Fruit fly (Drosophila melanogaster) whole organism, adult: ENCODE results near the gene CG5910.

ENCODE experiments used
- CG11617 ChIP-seq: fragments of 200-800 bp; sonication (Bioruptor generic); optimal IDR thresholded peaks from 2 replicates; lab custom pipeline; 2017; ENCODE audit warnings: mild to moderate bottlenecking, missing biosample characterization, missing genetic modification reagents, missing genetic modification characterization
- CG12768 ChIP-seq: fragments of 200-800 bp; sonication (Bioruptor generic); optimal IDR thresholded peaks from 2 replicates; lab custom pipeline; 2017; ENCODE audit warnings: missing biosample characterization, missing genetic modification characterization, mild to moderate bottlenecking, moderate library complexity, missing genetic modification reagents
- CG14711 ChIP-seq: fragments of 200-800 bp; sonication (Bioruptor generic); optimal IDR thresholded peaks from 2 replicates; lab custom pipeline; 2018; ENCODE audit warnings: missing biosample characterization, mild to moderate bottlenecking, missing genetic modification characterization, moderate library complexity
- CG1620 ChIP-seq: fragments of 200-800 bp; sonication (Bioruptor generic); optimal IDR thresholded peaks from 2 replicates; lab custom pipeline; 2016; ENCODE audit warnings: missing biosample characterization, missing genetic modification characterization
- CG33017 ChIP-seq: fragments of 200-800 bp; sonication (Bioruptor generic); optimal IDR thresholded peaks from 2 replicates; lab custom pipeline; 2018; ENCODE audit warnings: missing biosample characterization, mild to moderate bottlenecking, missing genetic modification characterization, moderate library complexity
- CG5204 ChIP-seq: fragments of 200-800 bp; sonication (Bioruptor generic); optimal IDR thresholded peaks from 2 replicates; lab custom pipeline; 2016; ENCODE audit warnings: missing biosample characterization, missing genetic modification characterization
- CG7045 ChIP-seq: fragments of 200-800 bp; sonication (Bioruptor generic); optimal IDR thresholded peaks from 2 replicates; lab custom pipeline; 2017; ENCODE audit warnings: missing biosample characterization, mild to moderate bottlenecking, missing genetic modification characterization
- CG7101 ChIP-seq: fragments of 200-800 bp; sonication (Bioruptor generic); optimal IDR thresholded peaks from 2 replicates; lab custom pipeline; 2018; ENCODE audit warnings: missing biosample characterization, mild to moderate bottlenecking, missing genetic modification characterization, moderate library complexity
- Clk ChIP-seq: fragments of 200-800 bp; sonication (Bioruptor generic); optimal IDR thresholded peaks from 2 replicates; lab custom pipeline; 2017; ENCODE audit warnings: missing biosample characterization, missing genetic modification characterization
- Crg-1 ChIP-seq: fragments of 200-800 bp; sonication (Bioruptor generic); optimal IDR thresholded peaks from 2 replicates; lab custom pipeline; 2016; ENCODE audit warnings: missing biosample characterization, missing genetic modification characterization
- Hr96 ChIP-seq: fragments of 200-800 bp; sonication (Bioruptor generic); optimal IDR thresholded peaks from 2 replicates; lab custom pipeline; 2016; ENCODE audit warnings: missing biosample characterization, missing genetic modification characterization
- Mnt ChIP-seq: fragments of 200-800 bp; sonication (Bioruptor generic); optimal IDR thresholded peaks from 2 replicates; lab custom pipeline; 2016; ENCODE audit warnings: missing biosample characterization, mild to moderate bottlenecking, missing genetic modification characterization
- bab1 ChIP-seq: fragments of 200-800 bp; sonication (Bioruptor generic); optimal IDR thresholded peaks from 3 replicates; lab custom pipeline; 2019; ENCODE audit warnings: missing biosample characterization, mild to moderate bottlenecking, missing genetic modification characterization, moderate library complexity
- cic ChIP-seq: fragments of 200-800 bp; sonication (Bioruptor generic); optimal IDR thresholded peaks from 2 replicates; lab custom pipeline; 2017; ENCODE audit warnings: missing biosample characterization, mild to moderate bottlenecking, missing genetic modification characterization, moderate library complexity
- cnc ChIP-seq, 2 experiments: fragments of >200 bp; optimal IDR thresholded peaks; 2 replicates each; lab custom pipeline; 2017
- kay ChIP-seq: fragments of 200-800 bp; sonication (Bioruptor generic); peaks from one replicate; lab custom pipeline; 2016; ENCODE audit warnings: missing biosample characterization, missing genetic modification characterization, borderline replicate concordance
- ovo ChIP-seq: fragments of 200-800 bp; sonication (Bioruptor generic); optimal IDR thresholded peaks from 2 replicates; lab custom pipeline; 2016; ENCODE audit warnings: missing biosample characterization, missing genetic modification characterization
- pad ChIP-seq: fragments of 200-800 bp; sonication (Bioruptor generic); optimal IDR thresholded peaks from 3 replicates; lab custom pipeline; 2017; ENCODE audit warnings: missing biosample characterization, missing genetic modification characterization, mild to moderate bottlenecking, moderate library complexity, missing genetic modification reagents
- tj ChIP-seq: fragments of 200-800 bp; sonication (Bioruptor generic); optimal IDR thresholded peaks from 3 replicates; lab custom pipeline; 2017; ENCODE audit warnings: missing biosample characterization, mild to moderate bottlenecking, missing genetic modification characterization, moderate library complexity
- toe ChIP-seq: fragments of 200-800 bp; sonication (Bioruptor generic); optimal IDR thresholded peaks from 2 replicates; lab custom pipeline; 2016; ENCODE audit warnings: missing biosample characterization, missing genetic modification characterization

Gene CG5910

DNA sequence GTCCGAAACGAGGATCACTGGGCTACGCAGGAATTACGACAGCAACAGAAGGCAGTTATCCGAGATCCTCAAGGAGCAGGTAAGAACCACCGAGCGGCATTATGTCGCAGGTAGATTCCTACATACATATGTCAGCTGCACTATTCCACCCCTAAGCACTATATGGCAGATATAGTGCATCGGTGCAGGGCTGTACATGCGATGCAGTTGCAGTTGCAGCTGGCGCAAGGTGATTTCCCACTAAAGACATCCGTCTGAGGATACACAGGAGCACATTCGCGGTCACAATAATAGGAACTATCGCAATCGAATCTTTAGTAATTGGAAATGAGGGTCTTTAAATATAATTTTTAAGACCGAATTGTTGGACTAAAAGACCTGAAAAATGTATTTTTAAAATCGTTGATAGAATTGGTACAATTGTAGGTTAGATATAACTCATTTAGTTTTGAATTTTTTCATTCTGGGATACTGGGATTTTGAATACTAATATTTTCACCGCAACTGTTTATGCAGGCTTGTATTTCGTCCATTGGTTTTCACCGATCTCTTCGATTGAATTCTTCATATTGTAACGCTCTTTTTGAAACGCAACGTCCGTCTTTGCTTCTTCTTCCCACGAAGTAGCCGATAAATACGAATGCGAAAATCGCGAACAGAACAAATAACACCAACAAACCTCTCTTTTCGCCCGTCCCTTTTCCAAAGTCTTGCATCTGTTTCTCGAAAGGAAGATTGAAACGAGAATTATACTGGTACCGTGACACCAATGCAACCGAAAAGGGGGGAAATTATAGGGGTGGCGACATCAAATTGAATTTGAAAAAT lies 39.3 kb upstream of the CG5910 start:
- TF ChIP-seq Mnt (GFP tag; lab: Kevin White, UChicago) (no peak), toe (GFP tag; lab: Kevin White, UChicago) (no peak), kay (GFP tag; lab: Kevin White, UChicago) (no peak), CG7101 (no peak), CG12768 (no peak)

DNA sequence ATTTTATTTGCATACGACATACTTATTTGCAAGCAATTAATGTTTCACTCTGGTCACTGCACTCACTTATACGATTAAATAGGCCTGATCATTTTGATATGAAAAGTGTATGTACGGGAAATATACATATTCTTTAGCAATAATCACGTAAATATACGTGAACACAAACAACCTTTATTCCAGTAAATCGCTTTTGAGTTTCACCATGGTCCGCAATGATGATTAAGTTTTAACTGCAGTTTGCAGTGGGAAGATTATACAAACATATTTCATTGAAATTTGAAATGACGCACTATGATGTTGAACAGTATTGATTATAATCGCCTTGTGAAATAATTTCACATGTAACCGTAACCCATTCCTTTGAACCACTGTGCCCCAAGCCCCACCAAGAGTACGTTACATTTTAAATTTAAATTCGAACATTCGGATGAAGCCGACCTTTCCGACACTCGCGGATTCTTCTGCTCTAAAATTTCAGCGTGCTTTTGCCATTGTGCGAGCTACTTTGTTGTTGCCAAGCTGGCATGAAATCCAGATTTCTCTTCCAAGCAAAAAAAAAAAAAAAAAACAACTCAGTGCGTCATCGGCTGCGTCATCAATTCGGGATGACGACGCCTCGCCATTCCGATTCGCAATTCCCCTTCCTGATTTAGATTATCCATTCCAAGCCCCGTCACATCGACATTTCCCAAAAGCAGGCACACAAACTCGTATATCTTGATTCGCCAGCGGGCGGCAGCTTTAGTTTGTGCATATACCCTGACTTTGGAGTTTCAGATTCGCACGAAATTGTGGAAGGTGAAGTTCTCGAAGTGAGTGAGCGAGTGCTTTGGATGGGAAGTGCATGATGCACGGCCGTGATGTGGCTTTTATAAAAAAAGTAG lies 38.5 kb upstream of the CG5910 start:
- TF ChIP-seq bab1 (GFP tag; lab: Kevin White, UChicago), result peak; percentile 10
- TF ChIP-seq cnc (optimal IDR thresholded peaks at IDR 0.05; lab: Kevin White, UChicago), result no peak

DNA sequence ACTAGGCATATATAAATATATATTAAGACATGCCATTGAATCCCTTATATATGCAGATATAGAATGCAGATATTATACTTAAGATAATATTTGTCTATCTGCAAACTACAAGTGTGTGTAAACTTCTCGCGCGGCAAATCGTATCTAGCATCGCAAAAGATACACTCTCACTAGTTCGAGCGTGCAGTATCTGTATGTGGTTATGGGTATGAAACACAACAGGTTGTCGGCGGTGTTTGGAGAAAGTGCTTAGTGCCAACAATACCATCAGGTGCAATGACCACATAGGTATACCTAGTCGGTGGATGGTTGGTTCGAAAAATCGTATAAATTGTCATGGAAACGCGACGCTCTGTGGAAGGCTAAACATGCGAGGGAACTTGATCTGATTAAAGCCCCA lies 37.7 kb upstream of the CG5910 start:
- TF ChIP-seq CG11617 (GFP tag; lab: Kevin White, UChicago) (no peak), CG7101 (no peak), CG33017 (no peak), ovo (GFP tag; lab: Kevin White, UChicago) (no peak), tj (GFP tag; lab: Kevin White, UChicago) (no peak), cic (GFP tag; lab: Kevin White, UChicago) (no peak), pad (GFP tag; lab: Kevin White, UChicago) (no peak), cnc (optimal IDR thresholded peaks at IDR 0.05; lab: Kevin White, UChicago) (no peak), toe (GFP tag; lab: Kevin White, UChicago) (no peak), Crg-1 (no peak), CG14711 (tag; lab: Kevin White, UChicago) (no peak), bab1 (GFP tag; lab: Kevin White, UChicago) (no peak), kay (GFP tag; lab: Kevin White, UChicago) (no peak), Clk (GFP tag; lab: Kevin White, UChicago) (no peak), Hr96 (GFP tag; lab: Kevin White, UChicago) (no peak), CG12768 (no peak), CG7045 (GFP tag; lab: Kevin White, UChicago) (no peak), CG1620 (no peak), CG5204 (no peak)

DNA sequence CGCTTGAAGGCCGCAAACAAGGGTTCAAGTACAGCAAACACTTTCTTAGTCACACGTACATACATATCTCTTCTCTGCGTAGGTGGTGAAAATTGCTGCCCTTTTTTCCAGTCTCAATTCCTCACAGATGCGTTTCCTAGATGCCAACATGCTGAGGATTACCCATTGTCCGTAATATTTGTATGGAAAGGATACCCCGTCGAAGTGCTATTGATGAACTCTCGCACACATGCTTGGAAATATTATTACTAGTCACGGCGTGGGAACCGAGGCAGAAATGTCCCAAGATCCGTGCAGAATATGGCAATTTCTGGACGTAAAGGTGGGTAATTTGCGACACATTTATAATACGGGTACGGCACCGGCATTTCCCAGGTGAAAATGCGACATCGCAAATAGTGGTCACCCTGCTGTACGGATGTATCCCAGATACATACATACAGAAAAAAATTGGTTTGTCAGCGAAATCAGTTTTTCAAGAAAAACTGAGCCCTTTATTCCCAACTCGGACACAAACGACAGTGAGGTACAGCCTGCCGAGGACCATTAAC lies 36.8 kb upstream of the CG5910 start:
- TF ChIP-seq CG7045 (GFP tag; lab: Kevin White, UChicago), result no peak
- no peak for TF ChIP-seq tj (GFP tag; lab: Kevin White, UChicago)
- TF ChIP-seq CG5204, result no peak
- TF ChIP-seq cnc (optimal IDR thresholded peaks at IDR 0.05; lab: Kevin White, UChicago), result no peak
- no peak for TF ChIP-seq CG7101
- TF ChIP-seq pad (GFP tag; lab: Kevin White, UChicago), result no peak
- TF ChIP-seq bab1 (GFP tag; lab: Kevin White, UChicago), result no peak
- TF ChIP-seq Clk (GFP tag; lab: Kevin White, UChicago), result no peak
- no peak for TF ChIP-seq CG1620
- no peak for TF ChIP-seq Crg-1

DNA sequence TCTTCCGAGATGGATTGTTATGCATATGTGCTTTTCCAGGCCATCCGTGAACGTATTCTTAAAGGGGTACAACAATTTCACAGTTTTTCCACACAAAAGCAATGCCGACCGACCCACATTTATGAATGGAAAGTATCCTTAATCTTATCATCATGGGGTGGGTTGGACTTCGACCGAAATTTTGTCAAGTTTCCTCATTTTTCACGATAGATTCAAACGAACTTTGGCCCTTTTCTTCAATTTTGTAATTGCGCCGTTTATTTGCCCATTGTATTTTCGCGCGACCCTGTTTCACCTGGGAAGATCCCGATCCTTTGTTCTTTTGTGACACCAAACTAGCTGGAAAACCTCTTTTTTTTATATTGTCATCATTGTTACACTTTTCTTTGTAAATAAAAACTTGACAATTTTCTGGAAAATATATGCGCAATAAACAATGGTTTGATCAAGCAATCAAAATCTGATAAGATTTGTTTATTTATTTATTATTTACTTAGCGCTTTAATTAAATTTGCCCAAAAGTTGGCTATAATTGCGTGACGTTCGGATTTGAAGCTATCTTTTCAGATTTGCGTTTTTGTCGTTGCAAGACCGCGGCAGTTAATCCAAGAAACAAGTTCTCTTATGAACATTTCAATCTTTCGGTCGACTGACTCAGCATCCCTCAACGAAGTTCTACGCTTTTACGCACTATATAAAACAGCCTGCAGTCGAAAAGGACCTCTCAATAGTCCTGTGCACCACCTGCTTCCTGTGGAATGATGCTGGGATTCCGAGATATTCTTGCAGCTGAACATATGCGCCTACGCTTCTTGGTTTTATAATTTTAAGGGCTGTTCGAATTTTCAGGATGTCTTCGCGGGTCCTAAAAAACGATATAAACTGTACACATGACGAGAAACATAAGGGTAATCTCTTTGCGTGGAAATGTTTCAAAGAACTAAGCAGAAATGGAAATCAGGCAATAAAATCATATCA lies 36.0 kb upstream of the CG5910 start:
- peak; percentile 26 for TF ChIP-seq CG33017
- peak; percentile 12 for TF ChIP-seq CG7101
- TF ChIP-seq CG5204, result no peak
- TF ChIP-seq tj (GFP tag; lab: Kevin White, UChicago), result no peak
- peak; percentile 12 for TF ChIP-seq CG11617 (GFP tag; lab: Kevin White, UChicago)
- no peak for TF ChIP-seq CG1620
- no peak for TF ChIP-seq Crg-1
- TF ChIP-seq cic (GFP tag; lab: Kevin White, UChicago), result no peak
- TF ChIP-seq kay (GFP tag; lab: Kevin White, UChicago), result peak; percentile 14

DNA sequence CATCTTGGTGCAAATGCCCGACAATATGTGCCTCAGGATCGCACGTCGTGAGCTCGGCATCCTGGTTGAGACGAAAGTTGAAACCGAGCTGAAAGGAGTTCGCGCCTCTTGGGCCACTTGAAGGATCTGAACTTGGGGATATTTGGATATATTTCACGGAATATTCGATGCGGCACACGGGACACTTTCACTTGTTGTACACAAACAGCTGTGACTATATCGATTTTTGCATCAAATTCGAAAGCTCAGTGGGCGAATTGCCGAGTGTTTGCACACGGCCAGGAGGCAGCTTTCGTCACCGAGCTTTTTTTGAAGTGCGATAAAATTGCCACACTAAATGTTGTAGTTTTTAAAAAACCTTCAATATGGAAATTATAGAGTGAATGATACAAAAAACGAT lies 31.9 kb upstream of the CG5910 start, which contains the start of gene CG13248:
Gene CG13248 (minus strand): TSS at position 222 of the 400 bp plus-strand sequence.
- TF ChIP-seq bab1 (GFP tag; lab: Kevin White, UChicago) (no peak), kay (GFP tag; lab: Kevin White, UChicago) (no peak), toe (GFP tag; lab: Kevin White, UChicago) (no peak), ovo (GFP tag; lab: Kevin White, UChicago) (no peak), pad (GFP tag; lab: Kevin White, UChicago) (no peak), CG7045 (GFP tag; lab: Kevin White, UChicago) (no peak), Hr96 (GFP tag; lab: Kevin White, UChicago) (no peak), Clk (GFP tag; lab: Kevin White, UChicago) (no peak)
